In genomic region chr3L:6218517-6219155, dm6 we compare ENCODE assay signal across 6 fruit fly cellular contexts.
TF ChIP-seq lines count a peak whose summit lies in the region.

No protein-coding gene starts in this region.

- no peak for TF ChIP-seq CTCF in whole organism, embryonic (GFP tag; optimal IDR thresholded peaks at IDR 0.05; lab: Kevin White, UChicago)

TF ChIP-seq in whole organism, 6 proteins besides CTCF, POLR2A, EP300 and RAD21:
- TF ChIP-seq psq (optimal IDR thresholded peaks at IDR 0.05; lab: Kevin White, UChicago) (peak; percentile 9), Dll (optimal IDR thresholded peaks at IDR 0.05; lab: Kevin White, UChicago) (no peak)
TF ChIP-seq in whole organism: peak in this region for 1.

TF ChIP-seq in whole organism, adult, 20 proteins besides CTCF, POLR2A, EP300 and RAD21:
- TF ChIP-seq ovo (GFP tag; optimal IDR thresholded peaks at IDR 0.05; lab: Kevin White, UChicago) (no peak), kay (GFP tag; lab: Kevin White, UChicago; ENCODE audit: borderline replicate concordance) (peak; percentile 86)

TF ChIP-seq in whole organism, embryonic, 481 proteins besides CTCF, POLR2A, EP300 and RAD21 (continues in another document):
- TF ChIP-seq CG3065 (GFP tag; optimal IDR thresholded peaks at IDR 0.05; lab: Kevin White, UChicago) (no peak), Camta (GFP tag; optimal IDR thresholded peaks at IDR 0.05; lab: Kevin White, UChicago) (no peak), HmgZ (tag; optimal IDR thresholded peaks at IDR 0.05; lab: Kevin White, UChicago) (no peak), CG18262 (tag; optimal IDR thresholded peaks at IDR 0.05; lab: Kevin White, UChicago) (no peak), dm (GFP tag; optimal IDR thresholded peaks at IDR 0.05; lab: Kevin White, UChicago) (no peak), amos (GFP tag; IDR thresholded peaks at IDR 0.05; lab: Robert Waterston, UW; ENCODE audit: partially characterized antibody) (no peak), Fer1 (GFP tag; optimal IDR thresholded peaks at IDR 0.05; lab: Kevin White, UChicago) (peak; percentile 39), br (optimal IDR thresholded peaks at IDR 0.05; lab: Kevin White, UChicago) (no peak), Bdp1 (GFP tag; optimal IDR thresholded peaks at IDR 0.05; lab: Kevin White, UChicago) (no peak), odd (GFP tag; optimal IDR thresholded peaks at IDR 0.05; lab: Kevin White, UChicago) (peak; percentile 47), PHDP (tag; optimal IDR thresholded peaks at IDR 0.05; lab: Kevin White, UChicago) (peak; percentile 43), chif (GFP tag; optimal IDR thresholded peaks at IDR 0.05; lab: Kevin White, UChicago) (no peak), Nf-YC (tag; optimal IDR thresholded peaks at IDR 0.05; lab: Kevin White, UChicago) (no peak), CG6854 (GFP tag; optimal IDR thresholded peaks at IDR 0.05; lab: Kevin White, UChicago) (no peak), p53 (GFP tag; optimal IDR thresholded peaks at IDR 0.05; lab: Kevin White, UChicago) (no peak), CG3726 (GFP tag; IDR thresholded peaks at IDR 0.05; lab: Robert Waterston, UW) (no peak), inv (GFP tag; IDR thresholded peaks at IDR 0.05; lab: Robert Waterston, UW; ENCODE audit: partially characterized antibody) (no peak), Six4 (GFP tag; optimal IDR thresholded peaks at IDR 0.05; lab: Kevin White, UChicago) (no peak), Vsx1 (GFP tag; optimal IDR thresholded peaks at IDR 0.05; lab: Kevin White, UChicago) (no peak), CrebB (tag; optimal IDR thresholded peaks at IDR 0.05; lab: Kevin White, UChicago) (peak; percentile 51), HHEX (GFP tag; optimal IDR thresholded peaks at IDR 0.05; lab: Kevin White, UChicago) (no peak), CG4424 (GFP tag; optimal IDR thresholded peaks at IDR 0.05; lab: Kevin White, UChicago) (no peak), sens-2 (GFP tag; IDR thresholded peaks at IDR 0.05; lab: Robert Waterston, UW) (no peak)

TF ChIP-seq in whole organism, prepupa, 60 proteins besides CTCF, POLR2A, EP300 and RAD21 (continues in another document):
- TF ChIP-seq Sox102F (GFP tag; optimal IDR thresholded peaks at IDR 0.05; lab: Kevin White, UChicago), result peak; percentile 8
- peak; percentile 21 for TF ChIP-seq Ets96B (tag; optimal IDR thresholded peaks at IDR 0.05; lab: Kevin White, UChicago)
- TF ChIP-seq CG9139 (GFP tag; optimal IDR thresholded peaks at IDR 0.05; lab: Kevin White, UChicago), result peak; percentile 55
- TF ChIP-seq CG8119 (GFP tag; IDR thresholded peaks at IDR 0.05; lab: Robert Waterston, UW), result peak; percentile 49; the same call in 2 of the 3 replicates
- TF ChIP-seq CG4318 (GFP tag; optimal IDR thresholded peaks at IDR 0.05; lab: Kevin White, UChicago), result no peak
- TF ChIP-seq Eip75B (GFP tag; optimal IDR thresholded peaks at IDR 0.05; lab: Kevin White, UChicago), result peak; percentile 22
- TF ChIP-seq CG6854 (GFP tag; optimal IDR thresholded peaks at IDR 0.05; lab: Kevin White, UChicago), result peak; percentile 68
- peak; percentile 46 for TF ChIP-seq CG16779 (tag; optimal IDR thresholded peaks at IDR 0.05; lab: Kevin White, UChicago)
- no peak for TF ChIP-seq svp (GFP tag; lab: Kevin White, UChicago)
- TF ChIP-seq fkh (GFP tag; optimal IDR thresholded peaks at IDR 0.05; lab: Kevin White, UChicago), result peak; percentile 81
- TF ChIP-seq CG6808 (GFP tag; optimal IDR thresholded peaks at IDR 0.05; lab: Kevin White, UChicago), result peak; percentile 45
- TF ChIP-seq ss (GFP tag; optimal IDR thresholded peaks at IDR 0.05; lab: Kevin White, UChicago), result peak; percentile 64 to 66
- TF ChIP-seq CG10669 (GFP tag; optimal IDR thresholded peaks at IDR 0.05; lab: Kevin White, UChicago), result peak; percentile 9
- TF ChIP-seq vri (GFP tag; optimal IDR thresholded peaks at IDR 0.05; lab: Kevin White, UChicago), result no peak
- no peak for TF ChIP-seq OdsH (GFP tag; optimal IDR thresholded peaks at IDR 0.05; lab: Kevin White, UChicago)
- TF ChIP-seq spab (GFP tag; optimal IDR thresholded peaks at IDR 0.05; lab: Kevin White, UChicago), result peak; percentile 18
- TF ChIP-seq CG6163 (GFP tag; IDR thresholded peaks at IDR 0.05; lab: Robert Waterston, UW), result peak; percentile 71; the same call in 2 of the 3 replicates
- TF ChIP-seq cyc (GFP tag; optimal IDR thresholded peaks at IDR 0.05; lab: Kevin White, UChicago), result no peak
- TF ChIP-seq Eip78C (GFP tag; lab: Kevin White, UChicago), result peak; percentile 25
- no peak for TF ChIP-seq achi (GFP tag; optimal IDR thresholded peaks at IDR 0.05; lab: Kevin White, UChicago)
- TF ChIP-seq CG6276 (GFP tag; optimal IDR thresholded peaks at IDR 0.05; lab: Kevin White, UChicago), result peak; percentile 1
- peak; percentile 61 for TF ChIP-seq CG1621 (tag; optimal IDR thresholded peaks at IDR 0.05; lab: Kevin White, UChicago)

TF ChIP-seq in whole organism, pupa, 21 proteins besides CTCF, POLR2A, EP300 and RAD21:
- TF ChIP-seq CG8301 (tag; optimal IDR thresholded peaks at IDR 0.05; lab: Kevin White, UChicago) (no peak), CG10348 (GFP tag; IDR thresholded peaks at IDR 0.05; lab: Robert Waterston, UW) (no peak), Pif1A (GFP tag; optimal IDR thresholded peaks at IDR 0.05; lab: Kevin White, UChicago) (peak; percentile 49), CG8159 (tag; optimal IDR thresholded peaks at IDR 0.05; lab: Kevin White, UChicago) (peak; percentile 35), EcR (GFP tag; optimal IDR thresholded peaks at IDR 0.05; lab: Kevin White, UChicago) (peak; percentile 57), CG15710 (tag; optimal IDR thresholded peaks at IDR 0.05; lab: Kevin White, UChicago) (peak; percentile 19), CG34367 (tag; optimal IDR thresholded peaks at IDR 0.05; lab: Kevin White, UChicago) (no peak), Pif1B (GFP tag; optimal IDR thresholded peaks at IDR 0.05; lab: Kevin White, UChicago) (peak; percentile 49), CG17806 (tag; optimal IDR thresholded peaks at IDR 0.05; lab: Kevin White, UChicago) (no peak), Ets98B (GFP tag; IDR thresholded peaks at IDR 0.05; lab: Robert Waterston, UW) (peak; percentile 68; the same call in 1 of the 2 replicates), CG4496 (GFP tag; IDR thresholded peaks at IDR 0.05; lab: Robert Waterston, UW) (peak; percentile 66; the same call in 2 of the 3 replicates), Snoo (tag; optimal IDR thresholded peaks at IDR 0.05; lab: Kevin White, UChicago) (peak; percentile 7), CG12605 (GFP tag; IDR thresholded peaks at IDR 0.05; lab: Robert Waterston, UW) (peak; percentile 84), CG14655 (GFP tag; optimal IDR thresholded peaks at IDR 0.05; lab: Kevin White, UChicago) (no peak), CG13204 (GFP tag; optimal IDR thresholded peaks at IDR 0.05; lab: Kevin White, UChicago) (peak; percentile 11), D1 (tag; optimal IDR thresholded peaks at IDR 0.05; lab: Kevin White, UChicago) (no peak), gl (tag; optimal IDR thresholded peaks at IDR 0.05; lab: Kevin White, UChicago) (peak; percentile 61), rn (GFP tag; IDR thresholded peaks at IDR 0.05; lab: Robert Waterston, UW) (no peak), CG9948 (tag; optimal IDR thresholded peaks at IDR 0.05; lab: Kevin White, UChicago) (no peak), fd96Ca (GFP tag; IDR thresholded peaks at IDR 0.05; lab: Robert Waterston, UW) (no peak), CG32121 (GFP tag; IDR thresholded peaks at IDR 0.05; lab: Robert Waterston, UW) (no peak)

TF ChIP-seq in whole organism, wandering third instar larva, 38 proteins besides CTCF, POLR2A, EP300 and RAD21:
- TF ChIP-seq rgr (GFP tag; optimal IDR thresholded peaks at IDR 0.05; lab: Kevin White, UChicago) (no peak), foxo (GFP tag; optimal IDR thresholded peaks at IDR 0.05; lab: Kevin White, UChicago) (peak in 1 of 2 experiments; percentile 52), dl (GFP tag; optimal IDR thresholded peaks at IDR 0.05; lab: Kevin White, UChicago; ENCODE audit: insufficient read depth in 1 of 2, partially characterized antibody in 2 of 2) (peak in 1 of 2 experiments; percentile 23), Rel (GFP tag; optimal IDR thresholded peaks at IDR 0.05; lab: Kevin White, UChicago) (peak; percentile 57), Rel (tag; optimal IDR thresholded peaks at IDR 0.05; lab: Kevin White, UChicago) (no peak), Abd-B (GFP tag; optimal IDR thresholded peaks at IDR 0.05; lab: Kevin White, UChicago) (no peak), dsf (GFP tag; optimal IDR thresholded peaks at IDR 0.05; lab: Kevin White, UChicago; ENCODE audit: borderline replicate concordance) (no peak), sage (GFP tag; optimal IDR thresholded peaks at IDR 0.05; lab: Kevin White, UChicago) (peak; percentile 75), sv (GFP tag; optimal IDR thresholded peaks at IDR 0.05; lab: Kevin White, UChicago) (no peak), tai (GFP tag; optimal IDR thresholded peaks at IDR 0.05; lab: Kevin White, UChicago) (no peak), pan (optimal IDR thresholded peaks at IDR 0.05; lab: Kevin White, UChicago) (no peak), N (GFP tag; optimal IDR thresholded peaks at IDR 0.05; lab: Kevin White, UChicago) (no peak), ey (GFP tag; optimal IDR thresholded peaks at IDR 0.05; lab: Kevin White, UChicago) (no peak), fru (GFP tag; optimal IDR thresholded peaks at IDR 0.05; lab: Kevin White, UChicago) (no peak), jim (GFP tag; optimal IDR thresholded peaks at IDR 0.05; lab: Kevin White, UChicago) (no peak), psq (GFP tag; optimal IDR thresholded peaks at IDR 0.05; lab: Kevin White, UChicago) (peak; percentile 84), Vsx2 (GFP tag; optimal IDR thresholded peaks at IDR 0.05; lab: Kevin White, UChicago; ENCODE audit: partially characterized antibody) (no peak), CrebA (GFP tag; optimal IDR thresholded peaks at IDR 0.05; lab: Kevin White, UChicago; ENCODE audit: borderline replicate concordance) (peak; percentile 84)
